Worm (Caenorhabditis elegans) whole organism, young adult: ENCODE data around the gene R10E4.3.
A peak's percentile ranks its signal among the peaks of the same experiment; 100 is the strongest.

Experiments
- B0035.1 ChIP-seq: sonication (generic microtip); optimal IDR thresholded peaks from 2 replicates; lab custom pipeline; 2016; ENCODE audit warnings: missing genetic modification characterization, mild to moderate bottlenecking, missing compliant biosample characterization, missing genotype, missing genetic modification reagents
- B0336.3 ChIP-seq: fragments of 200-800 bp; sonication (Bioruptor generic); IDR thresholded peaks from 2 replicates; pipeline ENCODE4 v1.3.6; 2022; ENCODE audit warnings: missing genetic modification characterization, missing compliant biosample characterization
- D2030.7 ChIP-seq: fragments of 200-800 bp; sonication (Bioruptor generic); IDR thresholded peaks from 2 replicates; pipeline ENCODE4 v1.3.6; 2022; ENCODE audit warnings: missing genetic modification reagents, missing genetic modification characterization, missing compliant biosample characterization
- F10E7.11 ChIP-seq: sonication (generic microtip); optimal IDR thresholded peaks from 2 replicates; lab custom pipeline; 2017; ENCODE audit warnings: mild to moderate bottlenecking, missing genetic modification characterization, moderate library complexity, missing compliant biosample characterization
- F23B12.7 ChIP-seq: sonication (generic microtip); optimal IDR thresholded peaks from 2 replicates; lab custom pipeline; 2017; ENCODE audit warnings: missing genetic modification characterization, mild to moderate bottlenecking, missing compliant biosample characterization, antibody characterized with exemption, moderate library complexity; ENCODE audit not compliant: insufficient read depth
- F33H1.4 ChIP-seq: fragments of 200-800 bp; sonication (Bioruptor generic); IDR thresholded peaks from 2 replicates; pipeline ENCODE4 v1.3.6; 2022; ENCODE audit warnings: missing genetic modification reagents, missing genetic modification characterization, missing compliant biosample characterization
- F37B4.10 ChIP-seq: fragments of 200-800 bp; sonication (Bioruptor generic); IDR thresholded peaks from 2 replicates; pipeline ENCODE4 v1.3.6; 2022; ENCODE audit warnings: missing genetic modification characterization, missing compliant biosample characterization
- F52B5.7 ChIP-seq: sonication (generic microtip); optimal IDR thresholded peaks from 2 replicates; lab custom pipeline; 2016; ENCODE audit warnings: mild to moderate bottlenecking, missing genetic modification characterization, missing compliant biosample characterization
- K11D2.4 ChIP-seq: fragments of 200-800 bp; sonication (Bioruptor generic); IDR thresholded peaks from 2 replicates; pipeline ENCODE4 v1.3.6; 2022; ENCODE audit warnings: missing genetic modification reagents, missing genetic modification characterization, missing compliant biosample characterization
- K12H6.12 ChIP-seq: fragments of 200-800 bp; sonication (Bioruptor generic); optimal IDR thresholded peaks from 2 replicates; lab custom pipeline; 2018; ENCODE audit warnings: mild to moderate bottlenecking, missing genetic modification characterization, missing compliant biosample characterization
- Y53G8AR.9 ChIP-seq: fragments of 200-800 bp; sonication (Bioruptor generic); conservative IDR thresholded peaks from 2 replicates; pipeline ENCODE4 v1.3.6; 2022; ENCODE audit warnings: missing genetic modification reagents, missing genetic modification characterization, missing compliant biosample characterization
- Y56A3A.18 ChIP-seq: fragments of 200-800 bp; sonication (Bioruptor generic); IDR thresholded peaks from 2 replicates; pipeline ENCODE4 v1.3.6; 2022; ENCODE audit warnings: missing genetic modification reagents, missing genetic modification characterization, missing compliant biosample characterization
- Y79H2A.3 ChIP-seq: fragments of 200-800 bp; sonication (Bioruptor generic); conservative IDR thresholded peaks from 2 replicates; pipeline ENCODE4 v1.3.6; 2022; ENCODE audit warnings: missing genetic modification reagents, missing genetic modification characterization, missing compliant biosample characterization
- Y95B8A.8 ChIP-seq: fragments of 200-800 bp; sonication (Bioruptor generic); IDR thresholded peaks from 2 replicates; pipeline ENCODE4 v1.3.6; 2022; ENCODE audit warnings: missing genetic modification reagents, missing genetic modification characterization, missing compliant biosample characterization
- aptf-2 ChIP-seq: fragments of 200-800 bp; sonication (Bioruptor generic); conservative IDR thresholded peaks from 2 replicates; pipeline ENCODE4 v1.3.6; 2022; ENCODE audit warnings: missing genetic modification reagents, missing genetic modification characterization, missing compliant biosample characterization
- aptf-3 ChIP-seq: fragments of 200-800 bp; sonication (Bioruptor generic); IDR thresholded peaks from 2 replicates; pipeline ENCODE4 v1.3.6; 2022; ENCODE audit warnings: missing genetic modification characterization, missing compliant biosample characterization
- attf-5 ChIP-seq: fragments of 200-800 bp; sonication (Bioruptor generic); optimal IDR thresholded peaks from 2 replicates; lab custom pipeline; 2018; ENCODE audit warnings: mild to moderate bottlenecking, missing genetic modification characterization, missing compliant biosample characterization
- ccch-3 ChIP-seq: fragments of 200-800 bp; sonication (Bioruptor generic); optimal IDR thresholded peaks from 2 replicates; lab custom pipeline; 2018; ENCODE audit warnings: mild to moderate bottlenecking, missing genetic modification characterization, missing compliant biosample characterization
- cebp-2 ChIP-seq: fragments of 200-800 bp; sonication (Bioruptor generic); IDR thresholded peaks from 2 replicates; pipeline ENCODE4 v1.3.6; 2022; ENCODE audit warnings: missing genetic modification characterization, missing compliant biosample characterization
- ceh-58 ChIP-seq: fragments of 200-800 bp; sonication (Bioruptor generic); IDR thresholded peaks from 2 replicates; pipeline ENCODE4 v1.3.6; 2022; ENCODE audit warnings: missing genetic modification characterization, missing compliant biosample characterization
- ceh-91 ChIP-seq: fragments of 200-800 bp; sonication (Bioruptor generic); IDR thresholded peaks from 2 replicates; pipeline ENCODE4 v1.3.6; 2022; ENCODE audit warnings: missing genetic modification reagents, missing genetic modification characterization, missing compliant biosample characterization
- chd-7 ChIP-seq: sonication (generic microtip); optimal IDR thresholded peaks from 2 replicates; lab custom pipeline; 2016; ENCODE audit warnings: mild to moderate bottlenecking, missing genetic modification characterization, moderate library complexity, missing compliant biosample characterization
- dpl-1 ChIP-seq: fragments of 150-350 bp; optimal IDR thresholded peaks from 2 replicates; lab custom pipeline; 2014; ENCODE audit warnings: missing biosample characterization, missing genetic modification reagents, missing genetic modification characterization
- egl-18 ChIP-seq: fragments of 200-800 bp; sonication (Bioruptor generic); IDR thresholded peaks from 2 replicates; pipeline ENCODE4 v1.3.6; 2022; ENCODE audit warnings: missing genetic modification reagents, missing genetic modification characterization, missing compliant biosample characterization
- egl-44 ChIP-seq: fragments of 200-800 bp; sonication (Bioruptor generic); IDR thresholded peaks from 2 replicates; pipeline ENCODE4 v1.3.6; 2022; ENCODE audit warnings: missing genetic modification reagents, missing genetic modification characterization, missing compliant biosample characterization
- ekl-4 ChIP-seq: fragments of 200-800 bp; sonication (Bioruptor generic); IDR thresholded peaks from 2 replicates; pipeline ENCODE4 v1.3.6; 2022; ENCODE audit warnings: missing genetic modification reagents, missing genetic modification characterization, missing compliant biosample characterization
- hmg-1.2 ChIP-seq: fragments of 200-800 bp; sonication (Bioruptor generic); IDR thresholded peaks from 2 replicates; pipeline ENCODE4 v1.3.6; 2022; ENCODE audit warnings: missing genetic modification reagents, missing genetic modification characterization, missing compliant biosample characterization
- hsf-1 ChIP-seq: fragments of 200-800 bp; sonication (Bioruptor generic); IDR thresholded peaks from 2 replicates; pipeline ENCODE4 v1.3.6; 2022; ENCODE audit warnings: missing genetic modification reagents, missing genetic modification characterization, missing compliant biosample characterization
- lin-54 ChIP-seq: fragments of 200-800 bp; sonication (Bioruptor generic); optimal IDR thresholded peaks from 2 replicates; lab custom pipeline; 2018; ENCODE audit warnings: mild to moderate bottlenecking, missing genetic modification characterization, missing compliant biosample characterization
- lsy-27 ChIP-seq: sonication (generic microtip); optimal IDR thresholded peaks from 2 replicates; lab custom pipeline; 2017; ENCODE audit warnings: missing genetic modification characterization, mild to moderate bottlenecking, missing compliant biosample characterization, antibody characterized with exemption, missing genotype, borderline replicate concordance; ENCODE audit not compliant: insufficient read depth
- madf-3 ChIP-seq: fragments of 200-800 bp; sonication (Bioruptor generic); IDR thresholded peaks from 2 replicates; pipeline ENCODE4 v1.3.6; 2022; ENCODE audit warnings: missing genetic modification reagents, missing genetic modification characterization, missing compliant biosample characterization
- madf-8 ChIP-seq: fragments of 200-800 bp; sonication (Bioruptor generic); conservative IDR thresholded peaks from 2 replicates; pipeline ENCODE4 v1.3.6; 2022; ENCODE audit warnings: missing genetic modification reagents, missing genetic modification characterization, missing compliant biosample characterization
- mcd-1 ChIP-seq: fragments of 200-800 bp; sonication (Bioruptor generic); IDR thresholded peaks from 2 replicates; pipeline ENCODE4 v1.3.6; 2022; ENCODE audit warnings: missing genetic modification reagents, missing genetic modification characterization, missing compliant biosample characterization
- mxl-1 ChIP-seq: sonication (generic microtip); optimal IDR thresholded peaks from 2 replicates; lab custom pipeline; 2016; ENCODE audit warnings: missing genetic modification characterization, missing compliant biosample characterization
- nfya-1 ChIP-seq: sonication (generic microtip); optimal IDR thresholded peaks from 2 replicates; lab custom pipeline; 2017; ENCODE audit warnings: antibody characterized with exemption, missing compliant biosample characterization, missing genetic modification characterization, borderline replicate concordance; ENCODE audit not compliant: insufficient read depth
- pbrm-1 ChIP-seq: fragments of 200-800 bp; sonication (Bioruptor generic); IDR thresholded peaks from 2 replicates; pipeline ENCODE4 v1.3.6; 2022; ENCODE audit warnings: missing genetic modification reagents, missing genetic modification characterization, missing compliant biosample characterization
- pha-4 ChIP-seq: fragments of 150-350 bp; sonication (generic microtip); optimal IDR thresholded peaks from 2 replicates; lab custom pipeline; 2014; ENCODE audit warnings: missing biosample characterization, missing genetic modification reagents, missing genetic modification characterization
- rec-8 ChIP-seq, 2 experiments: sonication (generic microtip); optimal IDR thresholded peaks; 2 replicates each; lab custom pipeline; 2016; ENCODE audit warnings: mild to moderate bottlenecking in 2 of 2, missing genetic modification characterization in 2 of 2, missing genetic modification reagents in 2 of 2, missing genotype in 2 of 2, missing biosample characterization in 1 of 2, missing compliant biosample characterization in 1 of 2, moderate library complexity in 1 of 2
- repo-1 ChIP-seq: sonication (generic microtip); optimal IDR thresholded peaks from 2 replicates; lab custom pipeline; 2017; ENCODE audit warnings: mild to moderate bottlenecking, missing genetic modification characterization, missing compliant biosample characterization
- rpc-1 ChIP-seq, 2 experiments: fragments of 150-350 bp in 1 of 2; sonication (generic microtip) in 1 of 2; optimal IDR thresholded peaks; 2 replicates each; lab custom pipeline; 2014 to 2018; ENCODE audit warnings: missing biosample characterization in 1 of 2, missing genetic modification characterization in 1 of 2, missing genetic modification reagents in 1 of 2, missing genotype in 1 of 2
- sea-2 ChIP-seq: fragments of 200-800 bp; sonication (Bioruptor generic); IDR thresholded peaks from 2 replicates; pipeline ENCODE4 v1.3.6; 2022; ENCODE audit warnings: missing genetic modification characterization, missing compliant biosample characterization
- snpc-1.3 ChIP-seq: sonication (generic microtip); optimal IDR thresholded peaks from 2 replicates; lab custom pipeline; 2017; ENCODE audit warnings: missing genetic modification characterization, mild to moderate bottlenecking, missing compliant biosample characterization, antibody characterized with exemption, moderate library complexity, missing genotype, missing genetic modification reagents; ENCODE audit not compliant: insufficient read depth
- snpc-4 ChIP-seq, 5 experiments: fragments of 150-350 bp in 1 of 5; sonication (generic microtip) in 4 of 5; optimal IDR thresholded peaks; 2 replicates each; lab custom pipeline; 2014 to 2018; ENCODE audit warnings: missing genetic modification characterization in 5 of 5, missing biosample characterization in 3 of 5, antibody characterized with exemption in 2 of 5, mild to moderate bottlenecking in 2 of 5, missing compliant biosample characterization in 2 of 5, missing genotype in 2 of 5, moderate library complexity in 2 of 5, missing genetic modification reagents in 1 of 5
- sptf-2 ChIP-seq: fragments of 200-800 bp; sonication (Bioruptor generic); optimal IDR thresholded peaks from 2 replicates; lab custom pipeline; 2018; ENCODE audit warnings: mild to moderate bottlenecking, missing genetic modification characterization, missing compliant biosample characterization
- tlf-1 ChIP-seq: fragments of 200-800 bp; sonication (Bioruptor generic); optimal IDR thresholded peaks from 2 replicates; lab custom pipeline; 2018; ENCODE audit warnings: mild to moderate bottlenecking, missing genetic modification characterization, missing compliant biosample characterization
- unc-130 ChIP-seq: sonication (generic microtip); optimal IDR thresholded peaks from 2 replicates; lab custom pipeline; 2016; ENCODE audit warnings: missing genetic modification reagents, missing genetic modification characterization, missing compliant biosample characterization
- ztf-22 ChIP-seq: fragments of 200-800 bp; sonication (Bioruptor generic); optimal IDR thresholded peaks from 2 replicates; lab custom pipeline; 2018; ENCODE audit warnings: mild to moderate bottlenecking, missing genetic modification characterization, moderate library complexity, missing compliant biosample characterization
- ztf-25 ChIP-seq: fragments of 200-800 bp; sonication (Bioruptor generic); IDR thresholded peaks from 2 replicates; pipeline ENCODE4 v1.3.6; 2022; ENCODE audit warnings: missing genetic modification reagents, missing genetic modification characterization, missing compliant biosample characterization

R10E4.3 gene

DNA sequence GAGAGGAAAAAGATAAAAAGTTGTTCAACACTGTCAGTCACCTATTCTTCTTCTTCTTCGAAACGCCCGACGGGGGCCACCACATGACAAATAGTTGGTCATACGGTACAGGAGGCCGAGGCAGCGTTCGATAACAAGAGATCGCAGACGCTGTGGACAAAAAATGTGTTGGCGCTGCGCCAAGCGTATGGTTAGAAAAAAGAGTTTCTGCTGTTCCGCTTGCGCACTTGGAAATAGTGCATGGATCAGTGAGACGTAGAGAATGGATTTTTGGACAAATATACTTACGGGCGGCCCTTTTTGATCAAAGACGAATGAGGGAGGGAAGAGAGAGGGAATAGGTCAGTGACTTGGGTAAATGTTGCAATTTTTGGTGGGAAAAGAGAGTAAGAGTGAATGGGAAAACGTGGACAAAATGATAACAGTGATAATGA lies 2.5 kb downstream of the R10E4.3 start (continued):
- TF ChIP-seq ceh-91 (no peak), Y95B8A.8 (GFP tag; lab: Robert Waterston, UW) (no peak), mcd-1 (GFP tag; lab: Robert Waterston, UW) (peak; percentile 61), ztf-25 (no peak), K11D2.4 (GFP tag; lab: Robert Waterston, UW) (peak; percentile 75), sptf-2 (GFP tag; lab: Kevin White, UChicago) (no peak), lin-54 (peak; percentile 32), F52B5.7 (tag; lab: Kevin White, UChicago) (no peak), pha-4 (tag; lab: Kevin White, UChicago) (peak; percentile 57), B0035.1 (tag; lab: Kevin White, UChicago) (no peak), ekl-4 (GFP tag; lab: Robert Waterston, UW) (no peak), ccch-3 (GFP tag; lab: Kevin White, UChicago) (no peak), ceh-58 (GFP tag; lab: Robert Waterston, UW) (no peak), aptf-2 (GFP tag; lab: Robert Waterston, UW) (no peak), F33H1.4 (GFP tag; lab: Robert Waterston, UW) (no peak), pbrm-1 (GFP tag; lab: Robert Waterston, UW) (0 out of 2 replicates have a peak, but pooled peaks have one; percentile 52), B0336.3 (GFP tag; lab: Robert Waterston, UW) (peak; percentile 76), lsy-27 (no peak), D2030.7 (no peak), nfya-1 (tag; lab: Kevin White, UChicago) (no peak), egl-18 (no peak), repo-1 (tag; lab: Kevin White, UChicago) (no peak), mxl-1 (tag; lab: Kevin White, UChicago) (no peak), Y53G8AR.9 (GFP tag; lab: Robert Waterston, UW) (no peak), cebp-2 (no peak), madf-8 (GFP tag; lab: Robert Waterston, UW) (no peak), unc-130 (no peak), Y56A3A.18 (GFP tag; lab: Robert Waterston, UW) (no peak), K12H6.12 (tag; lab: Kevin White, UChicago) (no peak), aptf-3 (GFP tag; lab: Robert Waterston, UW) (no peak), F23B12.7 (tag; lab: Kevin White, UChicago) (no peak), ztf-22 (GFP tag; lab: Kevin White, UChicago) (peak; percentile 24), F10E7.11 (no peak), hmg-1.2 (GFP tag; lab: Robert Waterston, UW) (peak; percentile 83), rpc-1 (optimal IDR thresholded peaks at IDR 0.05; lab: Kevin White, UChicago) (no peak), rpc-1 (tag; optimal IDR thresholded peaks at IDR 0.05; lab: Kevin White, UChicago) (no peak)

DNA sequence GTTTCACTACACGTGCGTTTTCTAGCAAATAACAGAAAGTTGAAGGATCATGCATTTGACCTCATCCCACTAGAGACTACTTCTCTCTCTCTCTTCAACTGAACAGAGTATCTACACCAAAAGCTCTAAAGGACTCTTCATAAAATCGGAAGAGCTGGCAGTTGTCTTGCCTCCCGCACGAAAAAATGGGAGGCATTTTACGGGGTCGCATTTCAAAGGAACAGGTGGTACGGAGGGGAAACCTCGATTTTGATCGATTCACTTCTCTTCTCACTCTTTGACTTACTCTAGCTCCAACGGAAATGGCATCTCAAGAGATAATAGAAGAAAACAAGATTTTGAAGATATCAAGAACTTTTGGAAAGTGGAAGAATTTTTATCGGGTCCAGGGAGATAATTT lies 4.1 kb downstream of the R10E4.3 start:
- TF ChIP-seq K12H6.12 (tag; lab: Kevin White, UChicago) (no peak), chd-7 (tag; lab: Kevin White, UChicago) (no peak), attf-5 (GFP tag; lab: Kevin White, UChicago) (no peak), snpc-4 (GFP tag; optimal IDR thresholded peaks at IDR 0.05; lab: Kevin White, UChicago) (no peak), snpc-4 (tag; optimal IDR thresholded peaks at IDR 0.05; lab: Kevin White, UChicago) (no peak), Y79H2A.3 (GFP tag; lab: Robert Waterston, UW) (no peak), dpl-1 (GFP tag; lab: Kevin White, UChicago) (no peak), egl-44 (GFP tag; lab: Robert Waterston, UW) (no peak), sea-2 (GFP tag; lab: Robert Waterston, UW) (no peak), Y53G8AR.9 (GFP tag; lab: Robert Waterston, UW) (no peak), hsf-1 (no peak), ceh-58 (GFP tag; lab: Robert Waterston, UW) (no peak), snpc-1.3 (tag; lab: Kevin White, UChicago) (no peak), madf-3 (no peak), F37B4.10 (GFP tag; lab: Robert Waterston, UW) (no peak), Y56A3A.18 (GFP tag; lab: Robert Waterston, UW) (no peak), tlf-1 (GFP tag; lab: Kevin White, UChicago) (no peak), rec-8 (tag; optimal IDR thresholded peaks at IDR 0.05; lab: Kevin White, UChicago) (no peak), hmg-1.2 (GFP tag; lab: Robert Waterston, UW) (no peak)
